Worm (Caenorhabditis elegans): ENCODE data around the gene Y38E10A.8.

ce11 chrII:12617586-12617985 is 10.6 kb downstream of the Y38E10A.8 start, which contains the start of gene nspe-3:
- TF ChIP-seq efl-1 (GFP tag; optimal IDR thresholded peaks at IDR 0.05) (no peak), somi-1 (GFP tag; optimal IDR thresholded peaks at IDR 0.05) (no peak), unc-62 (GFP tag; optimal IDR thresholded peaks at IDR 0.05) (no peak), gei-17 (GFP tag; optimal IDR thresholded peaks at IDR 0.05) (no peak), nfya-2 (GFP tag; IDR thresholded peaks at IDR 0.05) (no peak), egrh-3 (GFP tag; IDR thresholded peaks at IDR 0.05) (no peak), lin-35 (GFP tag; optimal IDR thresholded peaks at IDR 0.05) (no peak), egl-18 (GFP tag; IDR thresholded peaks at IDR 0.05) (no peak), madf-8 (GFP tag; conservative IDR thresholded peaks at IDR 0.05) (no peak), ama-1 (optimal IDR thresholded peaks at IDR 0.05) (no peak), ama-1 (GFP tag; optimal IDR thresholded peaks at IDR 0.05) (no peak), madf-10 (tag; optimal IDR thresholded peaks at IDR 0.05) (no peak), lsy-27 (tag; optimal IDR thresholded peaks at IDR 0.05; ENCODE audit: borderline replicate concordance, insufficient read depth) (no peak)
